Worm (Caenorhabditis elegans) whole organism, L4 larva: ENCODE measurements around the gene K11E4.1.
A peak's percentile ranks its signal among the peaks of the same experiment; 100 is the strongest.

ENCODE experiments used
- R02D3.7 ChIP-seq: fragments of 150-350 bp; sonication (generic microtip); optimal IDR thresholded peaks from 3 replicates; lab custom pipeline; 2014; ENCODE audit warnings: missing biosample characterization, missing genetic modification characterization
- Y5F2A.4 ChIP-seq: fragments of 200-800 bp; sonication (Bioruptor generic); optimal IDR thresholded peaks from 2 replicates; lab custom pipeline; 2018; ENCODE audit warnings: mild to moderate bottlenecking, missing genetic modification characterization, missing compliant biosample characterization
- ama-1 ChIP-seq: fragments of 150-350 bp; optimal IDR thresholded peaks from 2 replicates; lab custom pipeline; 2014; ENCODE audit warnings: inconsistent platforms, mixed read lengths
- ceh-20 ChIP-seq: fragments of 200-800 bp; sonication (Bioruptor generic); IDR thresholded peaks from 2 replicates; pipeline ENCODE4 v1.3.6; 2022; ENCODE audit warnings: missing genetic modification reagents, missing genetic modification characterization, missing compliant biosample characterization
- ceh-62 ChIP-seq: sonication (generic microtip); optimal IDR thresholded peaks from 2 replicates; lab custom pipeline; 2017; ENCODE audit warnings: missing biosample characterization, missing genetic modification characterization
- ceh-82 ChIP-seq: sonication (generic microtip); optimal IDR thresholded peaks from 2 replicates; lab custom pipeline; 2017; ENCODE audit warnings: missing biosample characterization, missing genetic modification characterization
- cey-2 ChIP-seq: sonication (generic microtip); optimal IDR thresholded peaks from 3 replicates; lab custom pipeline; 2017; ENCODE audit warnings: missing genetic modification characterization, mild to moderate bottlenecking, missing compliant biosample characterization, antibody characterized with exemption, borderline replicate concordance; ENCODE audit not compliant: insufficient read depth
- daf-16 ChIP-seq, 3 experiments: sonication (generic microtip); optimal IDR thresholded peaks; 2 replicates each; lab custom pipeline; 2016 to 2017; ENCODE audit warnings: missing genetic modification characterization in 3 of 3, missing genetic modification reagents in 3 of 3, mild to moderate bottlenecking in 2 of 3, missing compliant biosample characterization in 2 of 3, missing biosample characterization in 1 of 3, moderate library complexity in 1 of 3
- daf-8 ChIP-seq: fragments of 200-800 bp; sonication (Bioruptor generic); IDR thresholded peaks from 2 replicates; pipeline ENCODE4 v1.3.6; 2022; ENCODE audit warnings: missing genetic modification characterization, missing compliant biosample characterization
- dmd-6 ChIP-seq: fragments of 200-800 bp; sonication (Bioruptor generic); IDR thresholded peaks from 2 replicates; pipeline ENCODE4 v1.3.6; 2022; ENCODE audit warnings: missing genetic modification reagents, missing genetic modification characterization, missing compliant biosample characterization
- duxl-1 ChIP-seq: sonication (generic microtip); optimal IDR thresholded peaks from 2 replicates; lab custom pipeline; 2016; ENCODE audit warnings: mild to moderate bottlenecking, missing genetic modification characterization, moderate library complexity, missing compliant biosample characterization; ENCODE audit not compliant: poor library complexity
- fkh-10 ChIP-seq: fragments of 150-350 bp; optimal IDR thresholded peaks from 2 replicates; lab custom pipeline; 2014; ENCODE audit warnings: missing biosample characterization, missing genetic modification reagents, missing genetic modification characterization
- gei-8 ChIP-seq: fragments of 200-800 bp; sonication (Bioruptor generic); optimal IDR thresholded peaks from 2 replicates; lab custom pipeline; 2018; ENCODE audit warnings: mild to moderate bottlenecking, missing genetic modification characterization, missing compliant biosample characterization
- hmg-1.1 ChIP-seq: fragments of 200-800 bp; sonication (Bioruptor generic); IDR thresholded peaks from 2 replicates; pipeline ENCODE4 v1.3.6; 2022; ENCODE audit warnings: missing genetic modification reagents, missing genetic modification characterization, missing compliant biosample characterization
- jun-1 ChIP-seq: fragments of 150-350 bp; optimal IDR thresholded peaks from 2 replicates; lab custom pipeline; 2014; ENCODE audit warnings: missing biosample characterization, missing genetic modification reagents, missing genetic modification characterization
- lin-29 ChIP-seq: fragments of 200-800 bp; sonication (Bioruptor generic); IDR thresholded peaks from 2 replicates; pipeline ENCODE4 v1.3.6; 2022; ENCODE audit warnings: missing genetic modification reagents, missing genetic modification characterization, missing compliant biosample characterization
- lin-39 ChIP-seq: fragments of 150-350 bp; optimal IDR thresholded peaks from 2 replicates; lab custom pipeline; 2014; ENCODE audit warnings: missing biosample characterization, missing genetic modification reagents, missing genetic modification characterization
- lir-3 ChIP-seq: sonication (generic microtip); optimal IDR thresholded peaks from 2 replicates; lab custom pipeline; 2016; ENCODE audit warnings: mild to moderate bottlenecking, missing genetic modification characterization, missing compliant biosample characterization
- madf-5 ChIP-seq, 2 experiments: fragments of 200-800 bp; sonication (Bioruptor generic); IDR thresholded peaks; 2 replicates each; pipeline ENCODE4 v1.3.6; 2022; ENCODE audit warnings: missing compliant biosample characterization in 2 of 2, missing genetic modification characterization in 2 of 2
- mdt-29 ChIP-seq: fragments of 200-800 bp; sonication (Bioruptor generic); IDR thresholded peaks from 2 replicates; pipeline ENCODE4 v1.3.6; 2022; ENCODE audit warnings: missing genetic modification reagents, missing genetic modification characterization, missing compliant biosample characterization
- mes-2 ChIP-seq: sonication (generic microtip); optimal IDR thresholded peaks from 2 replicates; lab custom pipeline; 2016; ENCODE audit warnings: missing genotype, mild to moderate bottlenecking, missing genetic modification characterization, missing compliant biosample characterization; ENCODE audit not compliant: poor library complexity, severe bottlenecking
- mxl-2 ChIP-seq: fragments of 200-800 bp; sonication (Bioruptor generic); conservative IDR thresholded peaks from 2 replicates; pipeline ENCODE4 v1.3.6; 2022; ENCODE audit warnings: missing genetic modification reagents, missing genetic modification characterization, missing compliant biosample characterization
- mxl-3 ChIP-seq: fragments of 200-800 bp; sonication (Bioruptor generic); optimal IDR thresholded peaks from 2 replicates; lab custom pipeline; 2018; ENCODE audit warnings: mild to moderate bottlenecking, missing genetic modification characterization, missing compliant biosample characterization
- nhr-11 ChIP-seq: fragments of 150-350 bp; optimal IDR thresholded peaks from 2 replicates; lab custom pipeline; 2014; ENCODE audit warnings: missing biosample characterization, missing genetic modification characterization
- nhr-41 ChIP-seq: fragments of 200-800 bp; sonication (Bioruptor generic); IDR thresholded peaks from 2 replicates; pipeline ENCODE4 v1.3.6; 2022; ENCODE audit warnings: missing genetic modification reagents, missing genetic modification characterization, missing compliant biosample characterization
- nhr-48 ChIP-seq: sonication (generic microtip); optimal IDR thresholded peaks from 2 replicates; lab custom pipeline; 2016; ENCODE audit warnings: mild to moderate bottlenecking, missing genetic modification characterization, missing compliant biosample characterization
- set-16 ChIP-seq: fragments of 200-800 bp; sonication (Bioruptor generic); IDR thresholded peaks from 2 replicates; pipeline ENCODE4 v1.3.6; 2022; ENCODE audit warnings: missing genetic modification reagents, missing genetic modification characterization, missing compliant biosample characterization
- spr-1 ChIP-seq: sonication (generic microtip); optimal IDR thresholded peaks from 2 replicates; lab custom pipeline; 2016; ENCODE audit warnings: mild to moderate bottlenecking, missing genetic modification characterization, missing compliant biosample characterization
- unc-62 ChIP-seq, 3 experiments: fragments of 150-350 bp in 1 of 3; sonication (generic microtip); optimal IDR thresholded peaks in 2 of 3; peaks in 1 of 3; 1 replicate in 1 of 3; 2 replicates in 2 of 3; lab custom pipeline; 2014 to 2017; ENCODE audit warnings: missing biosample characterization in 3 of 3, missing genetic modification characterization in 3 of 3, missing genetic modification reagents in 3 of 3, missing genotype in 1 of 3
- vab-7 ChIP-seq: fragments of 200-800 bp; sonication (Bioruptor generic); IDR thresholded peaks from 2 replicates; pipeline ENCODE4 v1.3.6; 2022; ENCODE audit warnings: missing genetic modification reagents, missing genetic modification characterization, missing compliant biosample characterization
- zfp-2 ChIP-seq: sonication (generic microtip); optimal IDR thresholded peaks from 2 replicates; lab custom pipeline; 2016; ENCODE audit warnings: mild to moderate bottlenecking, missing genetic modification characterization, missing compliant biosample characterization
- zfp-3 ChIP-seq: fragments of 200-800 bp; sonication (Bioruptor generic); conservative IDR thresholded peaks from 2 replicates; pipeline ENCODE4 v1.3.6; 2022; ENCODE audit warnings: missing genetic modification reagents, missing genetic modification characterization, missing compliant biosample characterization
- zip-11 ChIP-seq: fragments of 200-800 bp; sonication (Bioruptor generic); IDR thresholded peaks from 2 replicates; pipeline ENCODE4 v1.3.6; 2022; ENCODE audit warnings: missing genetic modification characterization, missing compliant biosample characterization
- ztf-7 ChIP-seq: fragments of 150-350 bp; optimal IDR thresholded peaks from 2 replicates; lab custom pipeline; 2014; ENCODE audit warnings: missing biosample characterization, missing genetic modification characterization

K11E4.1 gene

ce11 chrX:13700642-13701233 lies 13.2 kb upstream of the K11E4.1 start (continued):
- TF ChIP-seq ztf-7 (tag; lab: Kevin White, UChicago) (peak; percentile 96), lin-29 (peak; percentile 94), ama-1 (lab: Kevin White, UChicago) (no peak), nhr-41 (GFP tag; lab: Robert Waterston, UW) (peak; percentile 82; the same call in 1 of the 2 replicates), lir-3 (peak; percentile 92), hmg-1.1 (peak; percentile 100), gei-8 (GFP tag; lab: Kevin White, UChicago) (peak; percentile 97), nhr-48 (peak; percentile 98), lin-39 (tag; lab: Kevin White, UChicago) (peak; percentile 99), ceh-20 (GFP tag; lab: Robert Waterston, UW) (peak; percentile 99), nhr-11 (tag; lab: Kevin White, UChicago) (peak; percentile 99), jun-1 (peak; percentile 100), mxl-2 (GFP tag; lab: Robert Waterston, UW) (peak; percentile 86), cey-2 (peak; percentile 69), ceh-82 (peak; percentile 100), daf-8 (GFP tag; lab: Robert Waterston, UW) (peak; percentile 89; the same call in 1 of the 2 replicates), duxl-1 (tag; lab: Kevin White, UChicago) (peak; percentile 99), R02D3.7 (tag; lab: Kevin White, UChicago) (peak; percentile 28), dmd-6 (GFP tag; lab: Robert Waterston, UW) (peak; percentile 99), mxl-3 (GFP tag; lab: Kevin White, UChicago) (peak; percentile 92), zfp-3 (GFP tag; lab: Robert Waterston, UW) (peak; percentile 97)

ce11 chrX:13702923-13703322 lies 11.0 kb upstream of the K11E4.1 start:
- TF ChIP-seq unc-62 (GFP tag; optimal IDR thresholded peaks at IDR 0.05 in 1 of 2; lab: Kevin White, UChicago) (no peak), unc-62 (tag; optimal IDR thresholded peaks at IDR 0.05; lab: Kevin White, UChicago) (no peak), set-16 (GFP tag; lab: Robert Waterston, UW) (no peak), madf-5 (GFP tag; IDR thresholded peaks at IDR 0.05; lab: Robert Waterston, UW) (no peak), R02D3.7 (tag; lab: Kevin White, UChicago) (no peak), zfp-2 (tag; lab: Kevin White, UChicago) (no peak), mdt-29 (GFP tag; lab: Robert Waterston, UW) (no peak), mes-2 (tag; lab: Kevin White, UChicago) (no peak), vab-7 (no peak), spr-1 (tag; lab: Kevin White, UChicago) (no peak), mxl-3 (GFP tag; lab: Kevin White, UChicago) (no peak), daf-16 (GFP tag; optimal IDR thresholded peaks at IDR 0.05; lab: Kevin White, UChicago) (no peak), daf-16 (tag; optimal IDR thresholded peaks at IDR 0.05; lab: Kevin White, UChicago) (no peak), zip-11 (GFP tag; lab: Robert Waterston, UW) (no peak), ceh-62 (tag; lab: Kevin White, UChicago) (no peak), fkh-10 (GFP tag; lab: Kevin White, UChicago) (no peak), nhr-48 (no peak)

- TF ChIP-seq Y5F2A.4 (GFP tag; lab: Kevin White, UChicago) (no peak), R02D3.7 (tag; lab: Kevin White, UChicago) (no peak), unc-62 (GFP tag; optimal IDR thresholded peaks at IDR 0.05 in 1 of 2; lab: Kevin White, UChicago) (peak in 1 of 2 experiments; percentile 32), unc-62 (tag; optimal IDR thresholded peaks at IDR 0.05; lab: Kevin White, UChicago) (no peak)
Measured at ce11 chrX:13706607-13707006, 7.3 kb upstream of the K11E4.1 start, which contains the start of gene K02D3.1. K02D3.1 (plus strand) TSS chrX:13706907.
